Fruit fly (Drosophila melanogaster) whole organism, larva: ENCODE results near the gene Jon65Aiii.

ENCODE experiments used
- noc ChIP-seq: fragments of 200-800 bp; sonication (Bioruptor generic); optimal IDR thresholded peaks from 3 replicates; lab custom pipeline; 2019; ENCODE audit warnings: missing biosample characterization, mild to moderate bottlenecking, missing genetic modification characterization, moderate library complexity

Gene Jon65Aiii

DNA sequence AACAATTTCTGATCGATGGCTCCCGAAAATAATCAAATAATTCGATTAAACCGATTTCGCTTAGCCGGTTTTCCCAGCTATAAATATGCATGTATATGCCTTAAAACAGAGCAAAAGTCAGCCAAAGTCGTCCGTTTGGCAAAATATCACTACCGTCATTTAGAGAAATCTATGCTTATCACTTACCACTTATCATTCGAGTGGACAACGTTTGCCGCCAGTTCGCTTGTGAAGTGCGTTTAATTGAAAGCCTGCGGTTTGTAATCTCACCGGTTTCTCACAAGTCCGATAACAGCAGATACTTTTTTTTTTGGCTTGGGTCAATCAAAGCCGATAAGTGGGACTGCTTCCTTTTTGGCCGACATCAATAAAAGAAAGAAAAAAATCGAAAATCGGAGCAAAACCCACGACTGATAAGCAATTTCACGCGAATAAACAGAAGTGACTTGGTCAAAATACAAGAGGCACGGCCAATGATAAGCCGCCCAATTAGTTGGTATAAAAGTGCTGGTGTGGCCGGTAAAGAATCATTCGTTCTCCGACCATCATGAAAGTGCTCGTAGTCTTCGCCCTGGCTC, at the start of gene Jon65Aiii:
Jon65Aiii (plus strand) TSS at position 528 of the 578 bp plus-strand sequence.
- TF ChIP-seq noc (tag; lab: Kevin White, UChicago), result peak; percentile 74

dm6 chr3L:6000938-6001337, 49.6 kb upstream of the Jon65Aiii start:
- no peak for TF ChIP-seq noc (tag; lab: Kevin White, UChicago)

DNA sequence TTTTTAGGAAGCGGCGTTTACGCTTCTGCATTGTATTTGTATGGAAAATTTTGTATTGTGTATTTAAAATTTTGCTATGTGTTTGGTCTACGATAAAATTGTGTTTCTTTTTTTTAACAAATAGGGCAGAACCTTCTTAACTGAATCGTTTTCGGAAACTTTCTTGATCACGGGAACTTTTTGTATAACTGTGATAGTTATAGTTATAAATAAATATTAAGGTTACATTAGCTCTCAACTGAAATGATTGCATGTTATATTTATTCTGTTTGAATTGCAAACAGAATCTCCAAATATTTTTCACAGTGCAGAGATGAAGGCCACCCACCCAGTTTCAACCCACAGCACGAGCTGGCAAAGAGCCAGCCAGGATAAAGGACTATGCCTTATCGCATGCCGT, 39.6 kb upstream of the Jon65Aiii start, which contains the start of gene alphaKap4:
alphaKap4 (minus strand) TSS at position 101 of the 400 bp plus-strand sequence.
- TF ChIP-seq noc (tag; lab: Kevin White, UChicago), result no peak

dm6 chr3L:6012950-6013349, 37.6 kb upstream of the Jon65Aiii start:
- no peak for TF ChIP-seq noc (tag; lab: Kevin White, UChicago)

- no peak for TF ChIP-seq noc (tag; lab: Kevin White, UChicago)
Measured at dm6 chr3L:6022142-6022541, 28.4 kb upstream of the Jon65Aiii start.

dm6 chr3L:6033008-6033407, 17.5 kb upstream of the Jon65Aiii start:
- no peak for TF ChIP-seq noc (tag; lab: Kevin White, UChicago)

- TF ChIP-seq noc (tag; lab: Kevin White, UChicago), result no peak
Measured at dm6 chr3L:6034511-6034910, 16.0 kb upstream of the Jon65Aiii start, which contains the start of gene CG10477. Gene CG10477 (minus strand): TSS chr3L:6034611.

DNA sequence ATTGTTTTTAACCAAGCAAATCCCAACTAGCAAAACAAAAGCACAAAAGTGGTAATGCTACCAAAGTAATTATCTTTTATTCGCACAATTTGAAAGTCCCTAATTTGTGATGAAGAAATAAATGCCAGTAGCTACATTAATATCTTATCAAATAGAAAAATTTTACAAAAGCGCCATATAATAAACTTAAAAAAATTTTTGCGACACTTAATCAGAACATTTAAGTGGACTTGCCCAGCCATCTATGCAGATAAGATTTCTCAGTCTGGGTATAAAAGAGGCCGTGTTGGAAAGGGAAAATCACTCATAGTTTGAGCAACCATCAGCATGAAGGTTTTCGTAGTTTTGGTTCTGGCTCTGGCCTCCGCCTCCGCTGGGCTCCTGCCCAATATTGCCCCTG, 15.6 kb upstream of the Jon65Aiii start, which contains the start of gene yip7:
yip7 (plus strand) TSS at position 301 of the 400 bp plus-strand sequence.
- TF ChIP-seq noc (tag; lab: Kevin White, UChicago), result no peak

dm6 chr3L:6036141-6036540, 14.4 kb upstream of the Jon65Aiii start:
- TF ChIP-seq noc (tag; lab: Kevin White, UChicago), result no peak

- no peak for TF ChIP-seq noc (tag; lab: Kevin White, UChicago)
Measured at dm6 chr3L:6036811-6037210, 13.7 kb upstream of the Jon65Aiii start, which contains the start of gene CG6462. Gene CG6462 (plus strand): TSS chr3L:6037111.

DNA sequence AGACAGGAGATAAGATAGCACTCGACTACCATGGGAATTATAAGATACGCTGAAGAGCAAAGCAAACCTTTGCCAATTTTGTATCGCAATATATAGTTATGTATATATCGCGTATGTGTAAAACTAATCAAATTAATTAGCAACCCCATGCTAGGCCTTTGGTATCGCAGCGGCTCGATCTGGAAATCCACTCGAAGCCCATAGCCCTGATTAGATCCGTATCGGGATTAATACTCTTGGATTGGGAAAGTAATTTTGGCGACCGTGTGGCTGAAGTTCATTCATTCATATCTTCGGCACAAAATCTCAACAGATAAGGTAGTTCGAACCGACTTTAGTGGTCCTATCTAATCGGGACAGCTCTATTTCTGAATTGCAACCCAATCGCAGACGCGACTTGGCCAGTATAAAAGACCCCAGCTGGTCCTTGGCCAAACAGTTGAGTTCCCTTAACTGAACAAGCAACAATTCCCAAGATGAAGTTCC, 11.8 kb upstream of the Jon65Aiii start, which contains the start of gene Jon65Aiv:
Jon65Aiv (plus strand) TSS at position 436 of the 486 bp plus-strand sequence.
- TF ChIP-seq noc (tag; lab: Kevin White, UChicago), result peak; percentile 62

dm6 chr3L:6052021-6052420, 1.5 kb downstream of the Jon65Aiii start, which contains the start of gene Jon65Aii:
Gene Jon65Aii (plus strand): TSS chr3L:6052321.
- peak; percentile 5 for TF ChIP-seq noc (tag; lab: Kevin White, UChicago)

DNA sequence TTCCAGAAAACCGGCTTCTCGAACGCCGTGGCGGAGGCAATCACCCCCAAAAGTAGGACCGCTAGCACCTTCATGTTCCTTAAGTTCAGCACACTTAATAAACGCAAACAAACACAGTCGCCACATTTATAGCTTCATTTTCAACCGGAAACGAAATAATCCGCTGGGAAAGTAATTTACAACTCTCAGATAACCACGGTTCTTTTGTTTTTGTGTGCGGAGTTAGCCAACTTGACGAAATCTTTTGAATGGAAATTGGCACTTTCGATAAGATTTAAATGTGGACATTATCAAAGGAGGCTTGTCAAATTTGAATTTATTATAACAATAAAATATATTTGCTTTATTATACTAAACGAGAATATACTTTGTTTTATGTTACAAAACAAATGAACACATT, 3.8 kb downstream of the Jon65Aiii start, which contains the start of gene Jon65Ai:
Jon65Ai (minus strand) TSS at position 101 of the 400 bp plus-strand sequence.
- peak; percentile 29 for TF ChIP-seq noc (tag; lab: Kevin White, UChicago)

dm6 chr3L:6054803-6055202, 4.2 kb downstream of the Jon65Aiii start, which contains the start of gene tant:
Gene tant (plus strand): TSS chr3L:6055136.
- no peak for TF ChIP-seq noc (tag; lab: Kevin White, UChicago)

dm6 chr3L:6059062-6059708, 8.6 kb downstream of the Jon65Aiii start, which contains the start of gene CG6592:
Gene CG6592 (plus strand): TSS chr3L:6059658.
- TF ChIP-seq noc (tag; lab: Kevin White, UChicago), result no peak
